Worm (Caenorhabditis elegans) whole organism, L3 larva: ENCODE measurements around the gene F56F11.4.

Experiments used
- R02D3.7 ChIP-seq: fragments of 150-350 bp; optimal IDR thresholded peaks from 2 replicates; lab custom pipeline; 2014; ENCODE audit warnings: missing biosample characterization, missing genetic modification characterization
- ZK546.5 ChIP-seq: sonication (generic microtip); optimal IDR thresholded peaks from 2 replicates; lab custom pipeline; 2017; ENCODE audit warnings: missing biosample characterization, missing genetic modification characterization
- aly-2 ChIP-seq: fragments of 150-350 bp; optimal IDR thresholded peaks from 2 replicates; lab custom pipeline; 2014; ENCODE audit warnings: missing biosample characterization, missing genetic modification characterization
- ceh-16 ChIP-seq: sonication (generic microtip); optimal IDR thresholded peaks from 2 replicates; lab custom pipeline; 2017; ENCODE audit warnings: missing biosample characterization, missing genetic modification characterization
- ceh-28 ChIP-seq: fragments of 150-350 bp; optimal IDR thresholded peaks from 2 replicates; lab custom pipeline; 2014; ENCODE audit warnings: missing biosample characterization, missing genetic modification reagents, missing genetic modification characterization
- ceh-82 ChIP-seq: fragments of 150-350 bp; optimal IDR thresholded peaks from 2 replicates; lab custom pipeline; 2014; ENCODE audit warnings: missing biosample characterization, missing genetic modification characterization
- ceh-9 ChIP-seq: sonication (generic microtip); optimal IDR thresholded peaks from 2 replicates; lab custom pipeline; 2018; ENCODE audit warnings: missing biosample characterization, missing genetic modification characterization
- egl-27 ChIP-seq: sonication (generic microtip); optimal IDR thresholded peaks from 4 replicates; lab custom pipeline; 2017; ENCODE audit warnings: missing biosample characterization, missing genetic modification reagents, missing genetic modification characterization
- egl-5 ChIP-seq: fragments of 150-350 bp; optimal IDR thresholded peaks from 2 replicates; lab custom pipeline; 2017; ENCODE audit warnings: missing biosample characterization, missing genetic modification reagents, missing genetic modification characterization, inconsistent platforms
- elt-1 ChIP-seq: fragments of 150-350 bp; optimal IDR thresholded peaks from 2 replicates; lab custom pipeline; 2014; ENCODE audit warnings: missing biosample characterization, missing genetic modification characterization
- elt-2 ChIP-seq: sonication (generic microtip); optimal IDR thresholded peaks from 2 replicates; lab custom pipeline; 2016; ENCODE audit warnings: missing genetic modification reagents, mild to moderate bottlenecking, missing genetic modification characterization, missing compliant biosample characterization
- elt-3 ChIP-seq, 3 experiments: fragments of 150-350 bp in 1 of 3; sonication (generic microtip) in 2 of 3; optimal IDR thresholded peaks; 2 replicates in 2 of 3; 4 replicates in 1 of 3; lab custom pipeline; 2014 to 2017; ENCODE audit warnings: missing biosample characterization in 3 of 3, missing genetic modification characterization in 3 of 3
- eor-1 ChIP-seq, 2 experiments: fragments of 150-350 bp; optimal IDR thresholded peaks; 2 replicates each; lab custom pipeline; 2014 to 2018; ENCODE audit warnings: missing biosample characterization in 2 of 2, missing genetic modification characterization in 2 of 2
- fkh-10 ChIP-seq: sonication (generic microtip); optimal IDR thresholded peaks from 2 replicates; lab custom pipeline; 2017; ENCODE audit warnings: missing biosample characterization, missing genetic modification reagents, missing genetic modification characterization
- fkh-2 ChIP-seq: fragments of 150-350 bp; optimal IDR thresholded peaks from 2 replicates; lab custom pipeline; 2014; ENCODE audit warnings: missing biosample characterization, missing genetic modification reagents, missing genetic modification characterization
- fos-1 ChIP-seq: fragments of 150-350 bp; optimal IDR thresholded peaks from 2 replicates; lab custom pipeline; 2014; ENCODE audit warnings: missing biosample characterization, missing genetic modification characterization
- hmg-11 ChIP-seq: sonication (generic microtip); optimal IDR thresholded peaks from 2 replicates; lab custom pipeline; 2016; ENCODE audit warnings: missing genetic modification characterization, missing compliant biosample characterization
- jun-1 ChIP-seq: fragments of 150-350 bp; optimal IDR thresholded peaks from 2 replicates; lab custom pipeline; 2014; ENCODE audit warnings: missing biosample characterization, missing genetic modification reagents, missing genetic modification characterization
- lin-15B ChIP-seq: fragments of 150-350 bp; optimal IDR thresholded peaks from 2 replicates; lab custom pipeline; 2014; ENCODE audit warnings: missing biosample characterization, missing genetic modification characterization
- mml-1 ChIP-seq: fragments of 150-350 bp; sonication (generic microtip); optimal IDR thresholded peaks from 3 replicates; lab custom pipeline; 2014; ENCODE audit warnings: missing biosample characterization, missing genetic modification characterization
- nfya-1 ChIP-seq: sonication (generic microtip); optimal IDR thresholded peaks from 2 replicates; lab custom pipeline; 2017; ENCODE audit warnings: missing genetic modification characterization, mild to moderate bottlenecking, missing compliant biosample characterization, antibody characterized with exemption, moderate library complexity; ENCODE audit not compliant: insufficient read depth
- nhr-11 ChIP-seq: fragments of 150-350 bp; optimal IDR thresholded peaks from 2 replicates; lab custom pipeline; 2014; ENCODE audit warnings: missing biosample characterization, missing genetic modification characterization
- nhr-12 ChIP-seq: fragments of 150-350 bp; optimal IDR thresholded peaks from 2 replicates; lab custom pipeline; 2014; ENCODE audit warnings: missing biosample characterization, missing genetic modification characterization
- nhr-23 ChIP-seq: fragments of 150-350 bp; optimal IDR thresholded peaks from 2 replicates; lab custom pipeline; 2014; ENCODE audit warnings: missing biosample characterization, missing genetic modification reagents, missing genetic modification characterization
- nhr-237 ChIP-seq: fragments of 150-350 bp; optimal IDR thresholded peaks from 2 replicates; lab custom pipeline; 2014; ENCODE audit warnings: missing biosample characterization, missing genetic modification characterization
- nhr-25 ChIP-seq: sonication (generic microtip); optimal IDR thresholded peaks from 2 replicates; lab custom pipeline; 2017; ENCODE audit warnings: missing biosample characterization, missing genetic modification characterization
- nhr-28 ChIP-seq: fragments of 150-350 bp; optimal IDR thresholded peaks from 2 replicates; lab custom pipeline; 2014; ENCODE audit warnings: missing biosample characterization, missing genetic modification characterization
- nhr-43 ChIP-seq: sonication (generic microtip); optimal IDR thresholded peaks from 2 replicates; lab custom pipeline; 2016; ENCODE audit warnings: mild to moderate bottlenecking, missing genetic modification characterization, missing compliant biosample characterization; ENCODE audit not compliant: poor library complexity, severe bottlenecking
- nhr-76 ChIP-seq: fragments of 150-350 bp; sonication (generic microtip); optimal IDR thresholded peaks from 5 replicates; lab custom pipeline; 2014; ENCODE audit warnings: missing biosample characterization, missing genetic modification characterization
- nhr-77 ChIP-seq: fragments of 150-350 bp; optimal IDR thresholded peaks from 2 replicates; lab custom pipeline; 2014; ENCODE audit warnings: missing biosample characterization, missing genetic modification characterization
- pha-4 ChIP-seq: fragments of 150-350 bp; optimal IDR thresholded peaks from 2 replicates; lab custom pipeline; 2014; ENCODE audit warnings: missing biosample characterization, missing genetic modification reagents, missing genetic modification characterization
- pqm-1 ChIP-seq: fragments of 150-350 bp; optimal IDR thresholded peaks from 2 replicates; lab custom pipeline; 2017; ENCODE audit warnings: missing biosample characterization, missing genetic modification characterization, inconsistent platforms
- sea-2 ChIP-seq: fragments of 150-350 bp; sonication (generic microtip); optimal IDR thresholded peaks from 4 replicates; lab custom pipeline; 2014; ENCODE audit warnings: missing biosample characterization, missing genetic modification reagents, missing genetic modification characterization
- skn-1 ChIP-seq: fragments of 150-350 bp; optimal IDR thresholded peaks from 2 replicates; lab custom pipeline; 2014; ENCODE audit warnings: missing biosample characterization, missing genetic modification characterization
- snpc-4 ChIP-seq: fragments of 150-350 bp; optimal IDR thresholded peaks from 2 replicates; lab custom pipeline; 2014; ENCODE audit warnings: missing biosample characterization, missing genetic modification characterization
- unc-39 ChIP-seq: sonication (generic microtip); optimal IDR thresholded peaks from 4 replicates; lab custom pipeline; 2017; ENCODE audit warnings: missing biosample characterization, missing genetic modification characterization
- unc-62 ChIP-seq: fragments of 150-350 bp; sonication (generic microtip); optimal IDR thresholded peaks from 4 replicates; lab custom pipeline; 2014; ENCODE audit warnings: missing biosample characterization, missing genetic modification reagents, missing genetic modification characterization
- zag-1 ChIP-seq: fragments of 150-350 bp; optimal IDR thresholded peaks from 2 replicates; lab custom pipeline; 2014; ENCODE audit warnings: missing biosample characterization, missing genetic modification characterization
- ztf-4 ChIP-seq: fragments of 150-350 bp; optimal IDR thresholded peaks from 2 replicates; lab custom pipeline; 2014; ENCODE audit warnings: missing biosample characterization, missing genetic modification characterization

Gene F56F11.4

DNA sequence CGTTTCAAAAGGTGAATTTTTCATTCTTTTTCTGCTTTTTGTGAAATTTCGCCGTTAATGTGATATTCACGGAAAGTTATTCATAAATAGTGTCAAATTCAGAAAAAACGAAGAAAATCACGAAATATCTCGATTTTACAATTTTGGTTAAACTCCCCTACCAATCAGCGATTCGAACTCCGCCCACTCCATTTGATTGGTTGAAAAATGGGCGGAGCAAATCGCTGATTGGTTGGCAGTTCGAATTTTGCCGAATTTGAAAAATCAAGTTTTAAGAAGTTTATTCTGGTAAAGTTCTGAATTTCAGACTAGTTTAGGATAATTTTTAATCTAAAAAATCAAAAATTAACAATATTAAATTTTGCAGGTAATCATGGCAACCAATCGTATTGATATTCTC is 8.6 kb downstream of the F56F11.4 start:
- TF ChIP-seq nfya-1 (tag; lab: Kevin White, UChicago) (peak; percentile 93), ceh-16 (tag; lab: Kevin White, UChicago) (no peak), ztf-4 (tag; lab: Kevin White, UChicago) (no peak)
- TF ChIP-seq, all 47 proteins: peak for 1

DNA sequence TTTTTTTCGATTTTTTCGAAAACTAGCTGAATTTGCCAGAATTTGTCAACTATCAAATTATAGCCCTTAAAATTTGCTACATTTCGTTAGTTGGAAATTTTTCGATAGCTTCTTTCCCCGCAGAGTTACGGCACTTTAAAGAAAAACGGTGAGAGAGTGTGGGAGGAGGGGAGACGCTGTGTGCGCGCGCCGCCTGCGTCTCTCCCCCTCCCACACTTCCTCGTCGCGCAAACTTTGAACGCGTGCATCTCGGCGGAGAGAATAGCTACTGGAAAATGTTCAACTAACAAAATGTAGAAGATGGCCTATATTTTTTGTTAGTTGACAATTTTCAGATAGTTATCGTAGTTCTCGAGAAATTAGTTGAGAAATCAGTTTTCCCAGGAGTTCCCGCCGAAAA is 10.6 kb downstream of the F56F11.4 start:
- TF ChIP-seq nhr-23 (tag; lab: Kevin White, UChicago) (no peak), jun-1 (tag; lab: Kevin White, UChicago) (no peak), ceh-16 (tag; lab: Kevin White, UChicago) (no peak), pqm-1 (tag; lab: Kevin White, UChicago) (no peak), sea-2 (no peak)

DNA sequence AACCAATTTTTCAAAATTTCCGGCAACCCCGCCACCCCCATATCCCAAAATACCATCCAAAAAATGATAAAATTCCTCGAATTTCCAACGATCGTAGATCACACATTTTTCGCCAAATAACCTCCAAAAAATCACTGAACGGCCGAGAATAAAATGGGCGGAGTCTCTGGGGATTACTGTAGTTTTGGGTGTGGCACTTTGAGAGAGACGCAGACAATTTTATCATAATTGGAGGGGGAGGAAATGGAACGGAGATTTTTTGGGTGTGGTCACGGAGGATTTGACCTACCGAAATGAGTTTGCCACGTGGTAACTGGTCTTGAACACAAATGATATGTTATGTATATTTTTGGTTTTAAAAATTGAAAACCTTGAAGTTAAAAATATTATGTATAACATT is 12.4 kb downstream of the F56F11.4 start:
- TF ChIP-seq fkh-10 (no peak), nfya-1 (tag; lab: Kevin White, UChicago) (peak; percentile 56), jun-1 (tag; lab: Kevin White, UChicago) (no peak), nhr-12 (tag; lab: Kevin White, UChicago) (no peak), nhr-28 (tag; lab: Kevin White, UChicago) (no peak)

DNA sequence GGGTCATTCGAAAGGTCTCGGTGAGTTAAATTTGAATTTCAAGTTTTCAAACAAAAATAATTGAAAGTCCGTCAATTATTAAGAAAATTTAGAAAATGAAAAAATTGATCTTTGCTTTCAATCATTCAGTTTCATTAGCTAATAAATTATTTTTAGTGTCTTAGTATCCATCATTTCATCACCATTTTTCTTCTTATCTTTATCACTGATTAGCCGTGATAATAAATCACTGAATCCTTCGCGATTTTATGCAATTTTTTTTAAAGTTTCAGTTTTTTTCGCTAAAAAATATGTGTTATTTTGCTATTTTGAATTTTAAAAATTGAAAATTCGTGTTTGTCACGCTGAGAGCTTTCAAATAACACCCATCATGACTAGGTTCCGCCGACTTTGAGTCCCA is 13.0 kb downstream of the F56F11.4 start:
- no peak for TF ChIP-seq zag-1 (tag; lab: Kevin White, UChicago)
- TF ChIP-seq nhr-23 (tag; lab: Kevin White, UChicago), result peak; percentile 21
- TF ChIP-seq elt-3 (tag; optimal IDR thresholded peaks at IDR 0.05; lab: Kevin White, UChicago), result peak in 1 of 3 experiments; percentile 16

DNA sequence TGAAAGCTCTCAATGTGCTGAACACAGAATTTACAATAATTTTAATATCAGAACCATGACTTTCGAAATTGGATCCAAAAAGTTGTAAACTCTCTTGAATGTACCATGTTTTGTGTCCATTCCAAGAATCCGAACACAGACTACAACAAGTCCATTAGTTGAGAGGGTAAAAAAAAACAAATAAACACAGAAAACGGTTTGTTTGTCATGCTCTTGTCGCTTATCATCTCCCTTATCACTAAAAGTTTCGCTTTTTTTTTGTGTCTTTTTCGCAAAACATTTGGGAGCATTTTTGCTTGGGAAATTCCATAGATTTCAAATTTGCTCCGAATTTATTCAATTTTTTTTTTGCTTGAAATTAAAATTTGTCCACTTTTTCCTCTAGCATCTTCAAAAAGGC is 13.5 kb downstream of the F56F11.4 start:
- TF ChIP-seq elt-2 (peak; percentile 69), zag-1 (tag; lab: Kevin White, UChicago) (no peak), skn-1 (peak; percentile 27), ztf-4 (tag; lab: Kevin White, UChicago) (no peak), pqm-1 (tag; lab: Kevin White, UChicago) (peak; percentile 49), aly-2 (tag; lab: Kevin White, UChicago) (no peak), eor-1 (tag; optimal IDR thresholded peaks at IDR 0.05; lab: Kevin White, UChicago) (no peak), elt-1 (tag; lab: Kevin White, UChicago) (no peak), ZK546.5 (no peak), jun-1 (tag; lab: Kevin White, UChicago) (no peak), nhr-43 (no peak), mml-1 (tag; lab: Kevin White, UChicago) (no peak), ceh-28 (no peak), nhr-77 (tag; lab: Kevin White, UChicago) (no peak), pha-4 (tag; lab: Kevin White, UChicago) (peak; percentile 67), nhr-237 (tag; lab: Kevin White, UChicago) (no peak), ceh-16 (tag; lab: Kevin White, UChicago) (no peak), elt-3 (tag; optimal IDR thresholded peaks at IDR 0.05; lab: Kevin White, UChicago) (no peak), fkh-2 (no peak), R02D3.7 (tag; lab: Kevin White, UChicago) (no peak), lin-15B (tag; lab: Kevin White, UChicago) (no peak), hmg-11 (no peak), nhr-76 (tag; lab: Kevin White, UChicago) (no peak), nhr-11 (tag; lab: Kevin White, UChicago) (no peak), ceh-82 (tag; lab: Kevin White, UChicago) (no peak), nhr-25 (tag; lab: Kevin White, UChicago) (no peak), unc-62 (GFP tag; lab: Kevin White, UChicago) (no peak), egl-5 (tag; lab: Kevin White, UChicago) (no peak), ceh-9 (tag; lab: Kevin White, UChicago) (no peak), fos-1 (tag; lab: Kevin White, UChicago) (no peak), egl-27 (tag; lab: Kevin White, UChicago) (no peak), snpc-4 (tag; lab: Kevin White, UChicago) (no peak), unc-39 (tag; lab: Kevin White, UChicago) (no peak), nhr-12 (tag; lab: Kevin White, UChicago) (no peak)
